Worm (Caenorhabditis elegans) whole organism, L3 larva: ENCODE data around the gene Y40B10A.9.

Experiments
- R02D3.7 ChIP-seq: fragments of 150-350 bp; optimal IDR thresholded peaks from 2 replicates; lab custom pipeline; 2014; ENCODE audit warnings: missing biosample characterization, missing genetic modification characterization
- ZK546.5 ChIP-seq: sonication (generic microtip); optimal IDR thresholded peaks from 2 replicates; lab custom pipeline; 2017; ENCODE audit warnings: missing biosample characterization, missing genetic modification characterization
- ama-1 ChIP-seq: fragments of 150-350 bp; optimal IDR thresholded peaks from 2 replicates; lab custom pipeline; 2018
- ceh-16 ChIP-seq: sonication (generic microtip); optimal IDR thresholded peaks from 2 replicates; lab custom pipeline; 2017; ENCODE audit warnings: missing biosample characterization, missing genetic modification characterization
- ceh-28 ChIP-seq: fragments of 150-350 bp; optimal IDR thresholded peaks from 2 replicates; lab custom pipeline; 2014; ENCODE audit warnings: missing biosample characterization, missing genetic modification reagents, missing genetic modification characterization
- ceh-82 ChIP-seq: fragments of 150-350 bp; optimal IDR thresholded peaks from 2 replicates; lab custom pipeline; 2014; ENCODE audit warnings: missing biosample characterization, missing genetic modification characterization
- daf-12 ChIP-seq: fragments of 150-350 bp; optimal IDR thresholded peaks from 2 replicates; lab custom pipeline; 2014; ENCODE audit warnings: missing biosample characterization, missing genetic modification reagents, missing genetic modification characterization
- egl-5 ChIP-seq: fragments of 150-350 bp; optimal IDR thresholded peaks from 2 replicates; lab custom pipeline; 2017; ENCODE audit warnings: missing biosample characterization, missing genetic modification reagents, missing genetic modification characterization, inconsistent platforms
- elt-1 ChIP-seq: fragments of 150-350 bp; optimal IDR thresholded peaks from 2 replicates; lab custom pipeline; 2014; ENCODE audit warnings: missing biosample characterization, missing genetic modification characterization
- elt-2 ChIP-seq: sonication (generic microtip); optimal IDR thresholded peaks from 2 replicates; lab custom pipeline; 2016; ENCODE audit warnings: missing genetic modification reagents, mild to moderate bottlenecking, missing genetic modification characterization, missing compliant biosample characterization
- elt-3 ChIP-seq, 3 experiments: fragments of 150-350 bp in 1 of 3; sonication (generic microtip) in 2 of 3; optimal IDR thresholded peaks; 2 replicates in 2 of 3; 4 replicates in 1 of 3; lab custom pipeline; 2014 to 2017; ENCODE audit warnings: missing biosample characterization in 3 of 3, missing genetic modification characterization in 3 of 3
- eor-1 ChIP-seq, 2 experiments: fragments of 150-350 bp; optimal IDR thresholded peaks; 2 replicates each; lab custom pipeline; 2014 to 2018; ENCODE audit warnings: missing biosample characterization in 2 of 2, missing genetic modification characterization in 2 of 2
- fkh-10 ChIP-seq: sonication (generic microtip); optimal IDR thresholded peaks from 2 replicates; lab custom pipeline; 2017; ENCODE audit warnings: missing biosample characterization, missing genetic modification reagents, missing genetic modification characterization
- fkh-2 ChIP-seq: fragments of 150-350 bp; optimal IDR thresholded peaks from 2 replicates; lab custom pipeline; 2014; ENCODE audit warnings: missing biosample characterization, missing genetic modification reagents, missing genetic modification characterization
- fos-1 ChIP-seq: fragments of 150-350 bp; optimal IDR thresholded peaks from 2 replicates; lab custom pipeline; 2014; ENCODE audit warnings: missing biosample characterization, missing genetic modification characterization
- hmg-11 ChIP-seq: sonication (generic microtip); optimal IDR thresholded peaks from 2 replicates; lab custom pipeline; 2016; ENCODE audit warnings: missing genetic modification characterization, missing compliant biosample characterization
- jun-1 ChIP-seq: fragments of 150-350 bp; optimal IDR thresholded peaks from 2 replicates; lab custom pipeline; 2014; ENCODE audit warnings: missing biosample characterization, missing genetic modification reagents, missing genetic modification characterization
- lin-15B ChIP-seq: fragments of 150-350 bp; optimal IDR thresholded peaks from 2 replicates; lab custom pipeline; 2014; ENCODE audit warnings: missing biosample characterization, missing genetic modification characterization
- lin-39 ChIP-seq: fragments of 150-350 bp; optimal IDR thresholded peaks from 2 replicates; lab custom pipeline; 2018; ENCODE audit warnings: missing biosample characterization, missing genetic modification reagents, missing genetic modification characterization
- lsy-12 ChIP-seq: sonication (generic microtip); optimal IDR thresholded peaks from 2 replicates; lab custom pipeline; 2016; ENCODE audit warnings: mild to moderate bottlenecking, missing genetic modification characterization, missing compliant biosample characterization
- mml-1 ChIP-seq: fragments of 150-350 bp; sonication (generic microtip); optimal IDR thresholded peaks from 3 replicates; lab custom pipeline; 2014; ENCODE audit warnings: missing biosample characterization, missing genetic modification characterization
- nfya-1 ChIP-seq: sonication (generic microtip); optimal IDR thresholded peaks from 2 replicates; lab custom pipeline; 2017; ENCODE audit warnings: missing genetic modification characterization, mild to moderate bottlenecking, missing compliant biosample characterization, antibody characterized with exemption, moderate library complexity; ENCODE audit not compliant: insufficient read depth
- nhr-12 ChIP-seq: fragments of 150-350 bp; optimal IDR thresholded peaks from 2 replicates; lab custom pipeline; 2014; ENCODE audit warnings: missing biosample characterization, missing genetic modification characterization
- nhr-23 ChIP-seq: fragments of 150-350 bp; optimal IDR thresholded peaks from 2 replicates; lab custom pipeline; 2014; ENCODE audit warnings: missing biosample characterization, missing genetic modification reagents, missing genetic modification characterization
- nhr-25 ChIP-seq: sonication (generic microtip); optimal IDR thresholded peaks from 2 replicates; lab custom pipeline; 2017; ENCODE audit warnings: missing biosample characterization, missing genetic modification characterization
- nhr-67 ChIP-seq: fragments of 150-350 bp; optimal IDR thresholded peaks from 2 replicates; lab custom pipeline; 2014; ENCODE audit warnings: missing biosample characterization, missing genetic modification characterization
- nhr-77 ChIP-seq: fragments of 150-350 bp; optimal IDR thresholded peaks from 2 replicates; lab custom pipeline; 2014; ENCODE audit warnings: missing biosample characterization, missing genetic modification characterization
- pha-4 ChIP-seq: fragments of 150-350 bp; optimal IDR thresholded peaks from 2 replicates; lab custom pipeline; 2014; ENCODE audit warnings: missing biosample characterization, missing genetic modification reagents, missing genetic modification characterization
- pqm-1 ChIP-seq: fragments of 150-350 bp; optimal IDR thresholded peaks from 2 replicates; lab custom pipeline; 2017; ENCODE audit warnings: missing biosample characterization, missing genetic modification characterization, inconsistent platforms
- skn-1 ChIP-seq: fragments of 150-350 bp; optimal IDR thresholded peaks from 2 replicates; lab custom pipeline; 2014; ENCODE audit warnings: missing biosample characterization, missing genetic modification characterization
- snpc-4 ChIP-seq: fragments of 150-350 bp; optimal IDR thresholded peaks from 2 replicates; lab custom pipeline; 2014; ENCODE audit warnings: missing biosample characterization, missing genetic modification characterization
- tbx-2 ChIP-seq: sonication (generic microtip); optimal IDR thresholded peaks from 2 replicates; lab custom pipeline; 2016; ENCODE audit warnings: mild to moderate bottlenecking, missing genetic modification characterization, missing compliant biosample characterization
- zag-1 ChIP-seq: fragments of 150-350 bp; optimal IDR thresholded peaks from 2 replicates; lab custom pipeline; 2014; ENCODE audit warnings: missing biosample characterization, missing genetic modification characterization
- ztf-11 ChIP-seq: fragments of 150-350 bp; optimal IDR thresholded peaks from 2 replicates; lab custom pipeline; 2014; ENCODE audit warnings: missing biosample characterization, missing genetic modification characterization
- ztf-4 ChIP-seq: fragments of 150-350 bp; optimal IDR thresholded peaks from 2 replicates; lab custom pipeline; 2014; ENCODE audit warnings: missing biosample characterization, missing genetic modification characterization

Y40B10A.9 gene

DNA sequence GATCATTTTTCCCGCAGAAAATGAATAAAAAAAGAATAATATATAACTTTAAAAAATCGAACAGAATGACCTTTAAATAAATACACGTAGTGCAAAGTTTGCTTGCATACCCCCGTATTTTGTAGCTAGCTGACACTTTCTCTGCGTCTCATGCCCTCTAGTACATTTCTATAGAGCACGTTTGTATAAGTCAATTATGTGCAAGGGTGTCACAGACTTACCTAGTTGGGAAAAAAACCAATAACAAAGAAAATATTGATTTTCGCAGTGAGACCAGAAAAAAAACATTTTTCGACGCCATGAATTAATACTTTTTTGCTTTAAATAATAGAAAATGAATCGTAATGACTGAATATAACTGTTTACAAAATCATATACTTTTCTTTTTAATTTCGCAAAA is 36.6 kb upstream of the Y40B10A.9 start, which contains the start of gene ckb-4:
ckb-4 (minus strand) TSS at position 140 of the 400 bp plus-strand sequence.
- TF ChIP-seq mml-1 = no peak
- TF ChIP-seq lin-15B (tag; lab: Kevin White, UChicago) = peak; percentile 60
- TF ChIP-seq nhr-23 (tag; lab: Kevin White, UChicago) = peak; percentile 39
- TF ChIP-seq elt-2 (tag; lab: Kevin White, UChicago) = peak; percentile 36
- peak; percentile 15 for TF ChIP-seq lin-39 (tag; lab: Kevin White, UChicago)
- peak; percentile 11 for TF ChIP-seq nhr-25
- TF ChIP-seq ceh-16 = no peak
- TF ChIP-seq hmg-11 (tag; lab: Kevin White, UChicago) = peak; percentile 58
- TF ChIP-seq ztf-4 (tag; lab: Kevin White, UChicago) = no peak
- no peak for TF ChIP-seq zag-1
- TF ChIP-seq snpc-4 (tag; lab: Kevin White, UChicago) = peak; percentile 72
- TF ChIP-seq pha-4 = peak; percentile 86
- TF ChIP-seq, all 47 proteins: peak for 8

DNA sequence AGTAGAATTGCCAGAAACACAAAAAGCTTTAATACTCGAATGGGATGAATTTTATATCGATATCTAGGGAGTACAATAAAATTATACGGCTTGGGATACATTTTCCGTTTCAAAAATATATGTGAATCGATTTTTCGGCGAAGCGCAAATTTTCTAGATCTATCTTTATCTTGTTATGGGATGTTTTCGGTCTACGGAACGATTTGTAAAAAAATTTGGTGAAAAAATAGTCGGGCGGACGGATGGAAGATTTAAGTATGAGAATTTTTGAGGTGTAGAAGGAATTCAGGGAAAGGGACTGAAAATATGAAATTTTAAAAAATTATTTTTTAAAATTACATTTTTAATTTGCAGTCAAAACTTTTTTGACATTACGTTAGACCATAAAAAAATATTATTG is 33.3 kb upstream of the Y40B10A.9 start, which contains the start of gene F22F7.4:
F22F7.4 (minus strand) TSS at position 101 of the 400 bp plus-strand sequence.
- no peak for TF ChIP-seq ztf-11 (tag; lab: Kevin White, UChicago)
- TF ChIP-seq R02D3.7 = no peak
- TF ChIP-seq elt-3 (tag; optimal IDR thresholded peaks at IDR 0.05; lab: Kevin White, UChicago) = no peak
- TF ChIP-seq nhr-67 (tag; lab: Kevin White, UChicago) = no peak
- no peak for TF ChIP-seq fos-1 (tag; lab: Kevin White, UChicago)
- TF ChIP-seq hmg-11 (tag; lab: Kevin White, UChicago) = no peak
- no peak for TF ChIP-seq zag-1
- TF ChIP-seq eor-1 (tag; optimal IDR thresholded peaks at IDR 0.05; lab: Kevin White, UChicago) = no peak
- TF ChIP-seq nfya-1 (tag; lab: Kevin White, UChicago) = no peak
- no peak for TF ChIP-seq lsy-12 (tag; lab: Kevin White, UChicago)
- TF ChIP-seq fkh-2 (tag; lab: Kevin White, UChicago) = no peak
- TF ChIP-seq fkh-10 (GFP tag; lab: Kevin White, UChicago) = no peak
- TF ChIP-seq daf-12 (tag; lab: Kevin White, UChicago) = no peak
- no peak for TF ChIP-seq pqm-1 (tag; lab: Kevin White, UChicago)
- TF ChIP-seq lin-15B (tag; lab: Kevin White, UChicago) = no peak
- TF ChIP-seq ZK546.5 (tag; lab: Kevin White, UChicago) = no peak
- no peak for TF ChIP-seq ceh-82 (tag; lab: Kevin White, UChicago)

DNA sequence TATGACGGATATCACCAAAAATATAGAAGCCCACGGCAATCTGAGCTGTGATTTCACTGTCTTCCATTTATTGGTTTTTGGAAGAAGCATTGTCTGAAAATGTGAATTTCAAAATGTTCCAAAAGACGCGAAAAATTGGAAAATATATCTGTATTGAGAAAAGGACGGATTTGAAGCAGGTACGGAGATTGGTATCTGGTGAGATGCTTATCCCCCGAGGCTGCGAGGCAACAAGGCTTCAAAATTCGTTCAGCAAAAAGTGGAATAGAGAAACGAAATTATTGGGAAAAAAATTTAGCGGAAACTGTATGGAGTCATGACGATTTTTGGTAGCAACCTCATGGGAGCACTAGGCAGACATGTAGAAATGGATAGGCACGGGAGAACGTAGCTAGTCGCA is 30.4 kb upstream of the Y40B10A.9 start, which contains the start of gene F36F12.1:
F36F12.1 (minus strand) TSS at position 101 of the 400 bp plus-strand sequence.
- TF ChIP-seq nhr-25 (no peak), egl-5 (tag; lab: Kevin White, UChicago) (no peak), elt-1 (tag; lab: Kevin White, UChicago) (no peak), nhr-23 (tag; lab: Kevin White, UChicago) (no peak), ceh-28 (tag; lab: Kevin White, UChicago) (no peak)
- TF ChIP-seq, all 47 proteins: peak for 0

ce11 chrV:2099040-2099439 is 26.3 kb upstream of the Y40B10A.9 start, which contains the start of gene F36F12.7:
Gene F36F12.7 (plus strand): TSS chrV:2099340.
- TF ChIP-seq pha-4 (no peak), ama-1 (lab: Kevin White, UChicago) (no peak), tbx-2 (tag; lab: Kevin White, UChicago) (no peak), R02D3.7 (no peak), nhr-12 (tag; lab: Kevin White, UChicago) (no peak), ZK546.5 (tag; lab: Kevin White, UChicago) (no peak), snpc-4 (tag; lab: Kevin White, UChicago) (no peak), jun-1 (tag; lab: Kevin White, UChicago) (no peak), nhr-67 (tag; lab: Kevin White, UChicago) (no peak), nhr-25 (no peak), fkh-2 (tag; lab: Kevin White, UChicago) (no peak), lin-39 (tag; lab: Kevin White, UChicago) (no peak), skn-1 (tag; lab: Kevin White, UChicago) (no peak), nhr-77 (no peak), daf-12 (tag; lab: Kevin White, UChicago) (no peak), zag-1 (no peak), hmg-11 (tag; lab: Kevin White, UChicago) (no peak)
